Worm (Caenorhabditis elegans): ENCODE measurements around the gene C01B10.6.

- TF ChIP-seq nhr-28 (tag; optimal IDR thresholded peaks at IDR 0.05) (no peak), jun-1 (tag; optimal IDR thresholded peaks at IDR 0.05) (no peak), unc-62 (GFP tag; optimal IDR thresholded peaks at IDR 0.05 in 1 of 2) (no peak), unc-62 (tag; optimal IDR thresholded peaks at IDR 0.05) (no peak), ZK546.5 (tag; optimal IDR thresholded peaks at IDR 0.05) (no peak), lin-13 (GFP tag; optimal IDR thresholded peaks at IDR 0.05) (no peak), nhr-11 (tag; optimal IDR thresholded peaks at IDR 0.05) (no peak), mep-1 (tag; optimal IDR thresholded peaks at IDR 0.05) (no peak)
Measured at ce11 chrIV:6613296-6613695, 26.7 kb upstream of the C01B10.6 start, which contains the start of gene drh-1.
